Fruit fly (Drosophila melanogaster) whole organism, embryonic: ENCODE measurements around the gene Tengl3.

Experiments
- Aef1 ChIP-seq: fragments of 200-800 bp; sonication (Bioruptor generic); IDR thresholded peaks from 3 replicates; pipeline ENCODE4 v1.3.6; 2022; ENCODE audit warnings: missing biosample characterization, missing genetic modification characterization
- Bgb ChIP-seq: fragments of 200-800 bp; sonication (Bioruptor generic); IDR thresholded peaks from 2 replicates; pipeline ENCODE4 v1.3.6; 2022; ENCODE audit warnings: missing biosample characterization, missing genetic modification characterization; ENCODE audit not compliant: partially characterized antibody
- CG10366 ChIP-seq: fragments of 200-800 bp; sonication (Bioruptor generic); IDR thresholded peaks from 2 replicates; pipeline ENCODE4 v1.3.6; 2022; ENCODE audit warnings: missing biosample characterization, missing genetic modification characterization
- CG10565 ChIP-seq: fragments of 200-800 bp; sonication (Bioruptor generic); optimal IDR thresholded peaks from 3 replicates; lab custom pipeline; 2016; ENCODE audit warnings: missing biosample characterization, mild to moderate bottlenecking, missing genetic modification characterization
- CG11085 ChIP-seq: fragments of 200-800 bp; sonication (Bioruptor generic); IDR thresholded peaks from 2 replicates; pipeline ENCODE4 v1.3.6; 2022; ENCODE audit warnings: missing biosample characterization, missing genetic modification characterization
- CG12299 ChIP-seq: fragments of 200-800 bp; sonication (Bioruptor generic); optimal IDR thresholded peaks from 2 replicates; lab custom pipeline; 2018; ENCODE audit warnings: missing biosample characterization, mild to moderate bottlenecking, missing genetic modification characterization
- CG14860 ChIP-seq: fragments of 200-800 bp; sonication (Bioruptor generic); IDR thresholded peaks from 3 replicates; pipeline ENCODE4 v1.3.6; 2022; ENCODE audit warnings: missing biosample characterization, missing genetic modification characterization; ENCODE audit not compliant: partially characterized antibody
- CG15601 ChIP-seq: fragments of 200-800 bp; sonication (Bioruptor generic); optimal IDR thresholded peaks from 3 replicates; lab custom pipeline; 2019; ENCODE audit warnings: missing biosample characterization, mild to moderate bottlenecking, missing genetic modification characterization, moderate library complexity
- CG16813 ChIP-seq: fragments of 200-800 bp; sonication (Bioruptor generic); IDR thresholded peaks from 3 replicates; pipeline ENCODE4 v1.3.6; 2022; ENCODE audit warnings: missing biosample characterization, missing genetic modification characterization; ENCODE audit not compliant: partially characterized antibody
- CG16815 ChIP-seq: fragments of 200-800 bp; sonication (Bioruptor generic); optimal IDR thresholded peaks from 3 replicates; lab custom pipeline; 2017; ENCODE audit warnings: missing biosample characterization, mild to moderate bottlenecking, missing genetic modification characterization
- CG17186 ChIP-seq: fragments of 200-800 bp; sonication (Bioruptor generic); optimal IDR thresholded peaks from 3 replicates; lab custom pipeline; 2017; ENCODE audit warnings: missing biosample characterization, missing genetic modification reagents, missing genetic modification characterization
- CG17802 ChIP-seq: fragments of 200-800 bp; sonication (Bioruptor generic); optimal IDR thresholded peaks from 2 replicates; lab custom pipeline; 2018; ENCODE audit warnings: missing biosample characterization, mild to moderate bottlenecking, missing genetic modification characterization, moderate library complexity
- CG17912 ChIP-seq: fragments of 200-800 bp; sonication (Bioruptor generic); optimal IDR thresholded peaks from 2 replicates; lab custom pipeline; 2018; ENCODE audit warnings: missing biosample characterization, mild to moderate bottlenecking, missing genetic modification characterization
- CG2889 ChIP-seq: fragments of 200-800 bp; sonication (Bioruptor generic); IDR thresholded peaks from 3 replicates; pipeline ENCODE4 v1.3.6; 2022; ENCODE audit warnings: missing biosample characterization, missing genetic modification characterization
- CG30020 ChIP-seq: fragments of 200-800 bp; optimal IDR thresholded peaks from 2 replicates; lab custom pipeline; 2019; ENCODE audit warnings: missing biosample characterization, mild to moderate bottlenecking, missing genetic modification characterization, moderate library complexity
- CG3281 ChIP-seq: fragments of 200-800 bp; sonication (Bioruptor generic); optimal IDR thresholded peaks from 3 replicates; lab custom pipeline; 2017; ENCODE audit warnings: missing biosample characterization, mild to moderate bottlenecking, missing genetic modification characterization
- CG4617 ChIP-seq: fragments of 200-800 bp; sonication (Bioruptor generic); optimal IDR thresholded peaks from 3 replicates; lab custom pipeline; 2016; ENCODE audit warnings: missing biosample characterization, missing genetic modification characterization, borderline replicate concordance
- CG6791 ChIP-seq: fragments of 200-800 bp; sonication (Bioruptor generic); IDR thresholded peaks from 3 replicates; pipeline ENCODE4 v1.3.6; 2022; ENCODE audit warnings: missing biosample characterization, missing genetic modification characterization; ENCODE audit not compliant: partially characterized antibody
- CG7357 ChIP-seq: fragments of 200-800 bp; sonication (Bioruptor generic); IDR thresholded peaks from 3 replicates; pipeline ENCODE4 v1.3.6; 2022; ENCODE audit warnings: missing biosample characterization, missing genetic modification characterization
- CG8359 ChIP-seq: fragments of 200-800 bp; sonication (Bioruptor generic); optimal IDR thresholded peaks from 2 replicates; lab custom pipeline; 2017; ENCODE audit warnings: missing biosample characterization, mild to moderate bottlenecking, missing genetic modification characterization, borderline replicate concordance
- Doc3 ChIP-seq: fragments of 200-800 bp; sonication (Bioruptor generic); IDR thresholded peaks from 3 replicates; pipeline ENCODE4 v1.3.6; 2022; ENCODE audit warnings: missing biosample characterization, missing genetic modification characterization; ENCODE audit not compliant: partially characterized antibody
- Ets65A ChIP-seq: fragments of 200-800 bp; sonication (Bioruptor generic); peaks from one replicate; lab custom pipeline; 2016; ENCODE audit warnings: missing biosample characterization, missing genetic modification characterization
- HLH54F ChIP-seq: fragments of 200-800 bp; sonication (Bioruptor generic); optimal IDR thresholded peaks from 3 replicates; lab custom pipeline; 2016; ENCODE audit warnings: missing biosample characterization, missing genetic modification characterization
- Hmr ChIP-seq: fragments of 200-800 bp; sonication (Bioruptor generic); optimal IDR thresholded peaks from 3 replicates; lab custom pipeline; 2017; ENCODE audit warnings: mild to moderate bottlenecking, missing biosample characterization, missing genetic modification reagents, missing genetic modification characterization
- Lim3 ChIP-seq: fragments of 200-800 bp; sonication (Bioruptor generic); IDR thresholded peaks from 2 replicates; pipeline ENCODE4 v1.3.6; 2022; ENCODE audit warnings: missing biosample characterization, missing genetic modification characterization
- Mrtf ChIP-seq: fragments of 200-800 bp; sonication (Bioruptor generic); IDR thresholded peaks from 3 replicates; pipeline ENCODE4 v1.3.6; 2022; ENCODE audit warnings: missing biosample characterization, missing genetic modification characterization
- Rx ChIP-seq: fragments of 200-800 bp; sonication (Bioruptor generic); IDR thresholded peaks from 2 replicates; pipeline ENCODE4 v1.3.6; 2022; ENCODE audit warnings: missing biosample characterization, missing genetic modification characterization
- Sin3A ChIP-seq: fragments of >200 bp; optimal IDR thresholded peaks from 2 replicates; lab custom pipeline; 2018
- Ssrp ChIP-seq: fragments of 200-800 bp; sonication (Bioruptor generic); optimal IDR thresholded peaks from 2 replicates; lab custom pipeline; 2018; ENCODE audit warnings: missing biosample characterization, mild to moderate bottlenecking, missing genetic modification characterization, moderate library complexity
- Vsx1 ChIP-seq: fragments of 200-800 bp; sonication (Bioruptor generic); optimal IDR thresholded peaks from 2 replicates; lab custom pipeline; 2017; ENCODE audit warnings: missing biosample characterization, mild to moderate bottlenecking, missing genetic modification characterization, missing genetic modification reagents
- aop ChIP-seq: fragments of 200-800 bp; sonication (Bioruptor generic); IDR thresholded peaks from 2 replicates; pipeline ENCODE4 v1.3.6; 2022; ENCODE audit warnings: missing biosample characterization, missing genetic modification characterization
- br ChIP-seq: fragments of >200 bp; optimal IDR thresholded peaks from 2 replicates; lab custom pipeline; 2017
- cad ChIP-seq: fragments of >200 bp; optimal IDR thresholded peaks from 2 replicates; lab custom pipeline; 2017; ENCODE audit warnings: missing biosample characterization, missing genetic modification characterization
- chm ChIP-seq: fragments of 200-800 bp; sonication (Bioruptor generic); IDR thresholded peaks from 2 replicates; pipeline ENCODE4 v1.3.6; 2022; ENCODE audit warnings: missing biosample characterization, missing genetic modification characterization
- corto ChIP-seq: fragments of 200-800 bp; sonication (Bioruptor generic); optimal IDR thresholded peaks from 2 replicates; lab custom pipeline; 2016; ENCODE audit warnings: missing biosample characterization, mild to moderate bottlenecking, missing genetic modification characterization, moderate library complexity
- croc ChIP-seq: fragments of 200-800 bp; sonication (Bioruptor generic); conservative IDR thresholded peaks from 3 replicates; pipeline ENCODE4 v1.3.6; 2022; ENCODE audit warnings: missing biosample characterization, missing genetic modification characterization
- crol ChIP-seq: fragments of 200-800 bp; sonication (Bioruptor generic); IDR thresholded peaks from 2 replicates; pipeline ENCODE4 v1.3.6; 2022; ENCODE audit warnings: missing biosample characterization, missing genetic modification characterization
- gem ChIP-seq: fragments of 200-800 bp; sonication (Bioruptor generic); optimal IDR thresholded peaks from 2 replicates; lab custom pipeline; 2019; ENCODE audit warnings: missing biosample characterization, mild to moderate bottlenecking, missing genetic modification characterization, moderate library complexity
- ind ChIP-seq: fragments of 200-800 bp; sonication (Bioruptor generic); optimal IDR thresholded peaks from 3 replicates; lab custom pipeline; 2016; ENCODE audit warnings: missing biosample characterization, missing genetic modification characterization
- inv ChIP-seq: fragments of 200-800 bp; sonication (Bioruptor generic); IDR thresholded peaks from 2 replicates; pipeline ENCODE4 v1.3.6; 2022; ENCODE audit warnings: missing biosample characterization, missing genetic modification characterization; ENCODE audit not compliant: partially characterized antibody
- lab ChIP-seq: fragments of 200-800 bp; sonication (Bioruptor generic); optimal IDR thresholded peaks from 3 replicates; lab custom pipeline; 2017; ENCODE audit warnings: missing biosample characterization, missing genetic modification characterization, mild to moderate bottlenecking, moderate library complexity, missing genetic modification reagents
- lmd ChIP-seq: fragments of 200-800 bp; sonication (Bioruptor generic); IDR thresholded peaks from 2 replicates; pipeline ENCODE4 v1.3.6; 2022; ENCODE audit warnings: missing biosample characterization, missing genetic modification characterization
- lola ChIP-seq, 3 experiments: fragments of >200 bp in 2 of 3; fragments of 200-800 bp in 1 of 3; sonication (Bioruptor generic) in 1 of 3; optimal IDR thresholded peaks; 2 replicates each; lab custom pipeline; 2017 to 2019; ENCODE audit warnings: missing biosample characterization in 3 of 3, missing genetic modification characterization in 3 of 3, mild to moderate bottlenecking in 1 of 3, moderate library complexity in 1 of 3
- odd ChIP-seq: fragments of 200-800 bp; sonication (Bioruptor generic); optimal IDR thresholded peaks from 2 replicates; lab custom pipeline; 2017; ENCODE audit warnings: missing biosample characterization, mild to moderate bottlenecking, missing genetic modification characterization
- otp ChIP-seq: fragments of 200-800 bp; sonication (Bioruptor generic); IDR thresholded peaks from 3 replicates; pipeline ENCODE4, ENCODE4 v1.3.6; 2022; ENCODE audit warnings: missing biosample characterization, missing genetic modification characterization
- repo ChIP-seq: fragments of 200-800 bp; sonication (Bioruptor generic); optimal IDR thresholded peaks from 2 replicates; lab custom pipeline; 2016; ENCODE audit warnings: missing biosample characterization, missing genetic modification characterization
- sim ChIP-seq: fragments of 200-800 bp; sonication (Bioruptor generic); IDR thresholded peaks from 2 replicates; pipeline ENCODE4 v1.3.6; 2022; ENCODE audit warnings: missing biosample characterization, missing genetic modification characterization
- sima ChIP-seq: fragments of 200-800 bp; sonication (Bioruptor generic); optimal IDR thresholded peaks from 2 replicates; lab custom pipeline; 2016; ENCODE audit warnings: missing biosample characterization, missing genetic modification characterization
- sr ChIP-seq: fragments of 200-800 bp; sonication (Bioruptor generic); IDR thresholded peaks from 3 replicates; pipeline ENCODE4 v1.3.6; 2022; ENCODE audit warnings: missing biosample characterization, missing genetic modification characterization
- vvl ChIP-seq: fragments of 200-800 bp; sonication (Bioruptor generic); IDR thresholded peaks from 2 replicates; pipeline ENCODE4 v1.3.6; 2022; ENCODE audit warnings: missing biosample characterization, missing genetic modification characterization
- yki ChIP-seq: fragments of >200 bp; optimal IDR thresholded peaks from 3 replicates; lab custom pipeline; 2018

The Tengl3 gene

dm6 chr2L:2221649-2222150 is 16.4 kb downstream of the Tengl3 start (continued):
- TF ChIP-seq lab (peak; percentile 97), lola (GFP tag; optimal IDR thresholded peaks at IDR 0.05; lab: Kevin White, UChicago) (peak in 1 of 3 experiments; percentile 85), CG12299 (peak; percentile 93), chm (GFP tag; lab: Robert Waterston, UW) (peak; percentile 98), CG7357 (peak; percentile 87), CG8359 (GFP tag; lab: Kevin White, UChicago) (peak; percentile 75), CG3281 (GFP tag; lab: Kevin White, UChicago) (peak; percentile 95), Ets65A (GFP tag; lab: Kevin White, UChicago) (peak; percentile 99), CG10565 (GFP tag; lab: Kevin White, UChicago) (peak; percentile 81), CG16815 (GFP tag; lab: Kevin White, UChicago) (peak; percentile 94), corto (peak; percentile 95), otp (GFP tag; lab: Robert Waterston, UW) (peak; percentile 98), sim (GFP tag; lab: Robert Waterston, UW) (peak; percentile 93), br (no peak), odd (GFP tag; lab: Kevin White, UChicago) (peak; percentile 95), CG2889 (GFP tag; lab: Robert Waterston, UW) (peak; percentile 96), Ssrp (tag; lab: Kevin White, UChicago) (peak; percentile 91), Lim3 (peak; percentile 81), Vsx1 (GFP tag; lab: Kevin White, UChicago) (peak; percentile 85), Rx (GFP tag; lab: Robert Waterston, UW) (peak; percentile 96), crol (peak; percentile 70), repo (GFP tag; lab: Kevin White, UChicago) (peak; percentile 88), Aef1 (peak; percentile 97), inv (GFP tag; lab: Robert Waterston, UW) (no peak), cad (GFP tag; lab: Kevin White, UChicago) (no peak), Hmr (GFP tag; lab: Kevin White, UChicago) (peak; percentile 99), CG6791 (GFP tag; lab: Robert Waterston, UW) (no peak), ind (GFP tag; lab: Kevin White, UChicago) (peak; percentile 94), croc (peak; percentile 91), CG14860 (GFP tag; lab: Robert Waterston, UW) (no peak), CG10366 (GFP tag; lab: Robert Waterston, UW) (peak; percentile 97), CG17912 (peak; percentile 91), sima (GFP tag; lab: Kevin White, UChicago) (peak; percentile 84), Doc3 (GFP tag; lab: Robert Waterston, UW) (no peak), Mrtf (peak; percentile 98), lmd (peak; percentile 98), CG16813 (GFP tag; lab: Robert Waterston, UW) (no peak), HLH54F (GFP tag; lab: Kevin White, UChicago) (peak; percentile 95), CG15601 (tag; lab: Kevin White, UChicago) (peak; percentile 89), sr (GFP tag; lab: Robert Waterston, UW) (peak; percentile 92), CG11085 (peak; percentile 95), vvl (GFP tag; lab: Robert Waterston, UW) (peak; percentile 99), yki (lab: Kevin White, UChicago) (no peak), CG17802 (tag; lab: Kevin White, UChicago) (peak; percentile 64), CG30020 (tag; lab: Kevin White, UChicago) (peak; percentile 76), Bgb (GFP tag; lab: Robert Waterston, UW) (no peak), CG17186 (GFP tag; lab: Kevin White, UChicago) (peak; percentile 66), gem (tag; lab: Kevin White, UChicago) (peak; percentile 99), CG4617 (GFP tag; lab: Kevin White, UChicago) (peak; percentile 77), aop (GFP tag; lab: Robert Waterston, UW) (peak; percentile 97), Sin3A (lab: Kevin White, UChicago) (no peak)
